Worm (Caenorhabditis elegans) whole organism, midembryonic: ENCODE measurements around the gene R10E8.1.

ENCODE experiments used
- T22C8.4 ChIP-seq: fragments of 200-800 bp; sonication (Bioruptor generic); IDR thresholded peaks from 2 replicates; pipeline ENCODE4 v1.3.6; 2022; ENCODE audit warnings: missing genetic modification characterization, missing compliant biosample characterization
- cog-1 ChIP-seq: sonication (generic microtip); optimal IDR thresholded peaks from 2 replicates; lab custom pipeline; 2016; ENCODE audit warnings: missing genetic modification characterization, missing compliant biosample characterization
- flt-1 ChIP-seq: fragments of 200-800 bp; sonication (Bioruptor generic); IDR thresholded peaks from 2 replicates; pipeline ENCODE4 v1.3.6; 2022; ENCODE audit warnings: missing genetic modification characterization, missing compliant biosample characterization
- klf-2 ChIP-seq: fragments of 200-800 bp; sonication (Bioruptor generic); conservative IDR thresholded peaks from 2 replicates; pipeline ENCODE4 v1.3.6; 2022; ENCODE audit warnings: missing genetic modification reagents, missing genetic modification characterization, missing compliant biosample characterization
- med-1 ChIP-seq: sonication (generic microtip); optimal IDR thresholded peaks from 2 replicates; lab custom pipeline; 2017; ENCODE audit warnings: missing genetic modification characterization, mild to moderate bottlenecking, missing compliant biosample characterization, antibody characterized with exemption, missing genetic modification reagents; ENCODE audit not compliant: insufficient read depth
- ref-1 ChIP-seq: fragments of 200-800 bp; sonication (Bioruptor generic); conservative IDR thresholded peaks from 2 replicates; pipeline ENCODE4 v1.3.6; 2022; ENCODE audit warnings: missing genetic modification reagents, missing genetic modification characterization, missing compliant biosample characterization
- tab-1 ChIP-seq: fragments of 200-800 bp; sonication (Bioruptor generic); IDR thresholded peaks from 2 replicates; pipeline ENCODE4 v1.3.6; 2022; ENCODE audit warnings: missing genetic modification characterization, missing compliant biosample characterization
- ztf-23 ChIP-seq: fragments of 200-800 bp; sonication (Bioruptor generic); IDR thresholded peaks from 2 replicates; pipeline ENCODE4 v1.3.6; 2022; ENCODE audit warnings: missing genetic modification reagents, missing genetic modification characterization, missing compliant biosample characterization
- ztf-29 ChIP-seq: fragments of 200-800 bp; sonication (Bioruptor generic); IDR thresholded peaks from 2 replicates; pipeline ENCODE4 v1.3.6; 2022; ENCODE audit warnings: missing genetic modification reagents, missing genetic modification characterization, missing compliant biosample characterization

The R10E8.1 gene

ce11 chrV:18268744-18269143 lies 16.5 kb upstream of the R10E8.1 start, which contains the start of gene fbxa-213:
Gene fbxa-213, minus strand, starts transcription at chrV:18268844.
- no peak for TF ChIP-seq T22C8.4 (GFP tag; lab: Robert Waterston, UW)

- TF ChIP-seq ztf-23 (GFP tag; lab: Robert Waterston, UW) (no peak), med-1 (GFP tag; lab: Kevin White, UChicago) (no peak), ztf-29 (GFP tag; lab: Robert Waterston, UW) (no peak), ref-1 (GFP tag; lab: Robert Waterston, UW) (no peak), tab-1 (no peak), cog-1 (tag; lab: Kevin White, UChicago) (no peak), klf-2 (no peak), T22C8.4 (GFP tag; lab: Robert Waterston, UW) (no peak), flt-1 (no peak)
Observed at ce11 chrV:18266238-18266637, 14.0 kb upstream of the R10E8.1 start, which contains the start of gene R10E8.6. Gene R10E8.6, minus strand, starts transcription at chrV:18266391.

ce11 chrV:18265514-18265913 lies 13.3 kb upstream of the R10E8.1 start:
- TF ChIP-seq tab-1 (no peak), med-1 (GFP tag; lab: Kevin White, UChicago) (no peak), klf-2 (no peak), T22C8.4 (GFP tag; lab: Robert Waterston, UW) (no peak), ref-1 (GFP tag; lab: Robert Waterston, UW) (no peak), cog-1 (tag; lab: Kevin White, UChicago) (no peak)

ce11 chrV:18254483-18254882 lies 2.3 kb upstream of the R10E8.1 start, which contains the start of gene R10E8.5:
Gene R10E8.5, plus strand, starts transcription at chrV:18254783.
- no peak for TF ChIP-seq ztf-29 (GFP tag; lab: Robert Waterston, UW)
- no peak for TF ChIP-seq tab-1
- no peak for TF ChIP-seq flt-1
- TF ChIP-seq ztf-23 (GFP tag; lab: Robert Waterston, UW) = no peak
- no peak for TF ChIP-seq T22C8.4 (GFP tag; lab: Robert Waterston, UW)
- TF ChIP-seq ref-1 (GFP tag; lab: Robert Waterston, UW) = no peak
- no peak for TF ChIP-seq cog-1 (tag; lab: Kevin White, UChicago)

- TF ChIP-seq klf-2 = no peak
- no peak for TF ChIP-seq flt-1
- no peak for TF ChIP-seq cog-1 (tag; lab: Kevin White, UChicago)
- TF ChIP-seq T22C8.4 (GFP tag; lab: Robert Waterston, UW) = no peak
- TF ChIP-seq ztf-23 (GFP tag; lab: Robert Waterston, UW) = no peak
- no peak for TF ChIP-seq ztf-29 (GFP tag; lab: Robert Waterston, UW)
Observed at ce11 chrV:18253494-18253893, 1.3 kb upstream of the R10E8.1 start, which contains the start of gene R10E8.2. Gene R10E8.2, plus strand, starts transcription at chrV:18253794.

- TF ChIP-seq ztf-29 (GFP tag; lab: Robert Waterston, UW) (no peak), med-1 (GFP tag; lab: Kevin White, UChicago) (no peak), flt-1 (no peak), tab-1 (no peak), ztf-23 (GFP tag; lab: Robert Waterston, UW) (no peak), T22C8.4 (GFP tag; lab: Robert Waterston, UW) (no peak), ref-1 (GFP tag; lab: Robert Waterston, UW) (no peak), cog-1 (tag; lab: Kevin White, UChicago) (no peak), klf-2 (no peak)
Observed at ce11 chrV:18246077-18246476, 6.1 kb downstream of the R10E8.1 start.

- TF ChIP-seq T22C8.4 (GFP tag; lab: Robert Waterston, UW) (no peak), tab-1 (no peak), ztf-29 (GFP tag; lab: Robert Waterston, UW) (no peak), ztf-23 (GFP tag; lab: Robert Waterston, UW) (no peak), klf-2 (no peak), flt-1 (no peak), cog-1 (tag; lab: Kevin White, UChicago) (no peak), ref-1 (GFP tag; lab: Robert Waterston, UW) (no peak), med-1 (GFP tag; lab: Kevin White, UChicago) (no peak)
Observed at ce11 chrV:18244408-18244807, 7.8 kb downstream of the R10E8.1 start.

- no peak for TF ChIP-seq tab-1
- TF ChIP-seq ztf-29 (GFP tag; lab: Robert Waterston, UW) = no peak
- no peak for TF ChIP-seq ztf-23 (GFP tag; lab: Robert Waterston, UW)
- TF ChIP-seq T22C8.4 (GFP tag; lab: Robert Waterston, UW) = no peak
- no peak for TF ChIP-seq klf-2
- TF ChIP-seq med-1 (GFP tag; lab: Kevin White, UChicago) = no peak
- no peak for TF ChIP-seq ref-1 (GFP tag; lab: Robert Waterston, UW)
- no peak for TF ChIP-seq cog-1 (tag; lab: Kevin White, UChicago)
- no peak for TF ChIP-seq flt-1
Observed at ce11 chrV:18243227-18243626, 9.0 kb downstream of the R10E8.1 start.

ce11 chrV:18241328-18241727 lies 10.9 kb downstream of the R10E8.1 start, which contains the start of gene R10E8.8:
Gene R10E8.8, minus strand, starts transcription at chrV:18241670.
- TF ChIP-seq med-1 (GFP tag; lab: Kevin White, UChicago) (no peak), ref-1 (GFP tag; lab: Robert Waterston, UW) (no peak), klf-2 (no peak), tab-1 (no peak), flt-1 (no peak), ztf-29 (GFP tag; lab: Robert Waterston, UW) (no peak), cog-1 (tag; lab: Kevin White, UChicago) (no peak), T22C8.4 (GFP tag; lab: Robert Waterston, UW) (no peak), ztf-23 (GFP tag; lab: Robert Waterston, UW) (no peak)

- TF ChIP-seq med-1 (GFP tag; lab: Kevin White, UChicago) (no peak), ztf-29 (GFP tag; lab: Robert Waterston, UW) (no peak), ztf-23 (GFP tag; lab: Robert Waterston, UW) (no peak), cog-1 (tag; lab: Kevin White, UChicago) (no peak), T22C8.4 (GFP tag; lab: Robert Waterston, UW) (no peak), flt-1 (no peak), klf-2 (no peak), tab-1 (no peak), ref-1 (GFP tag; lab: Robert Waterston, UW) (no peak)
Observed at ce11 chrV:18236714-18237288, 15.4 kb downstream of the R10E8.1 start, which contains the start of gene R10E8.3. Gene R10E8.3, minus strand, starts transcription at chrV:18236764.
